Fruit fly (Drosophila melanogaster): ENCODE data around the gene SLIRP2.

The SLIRP2 gene

DNA sequence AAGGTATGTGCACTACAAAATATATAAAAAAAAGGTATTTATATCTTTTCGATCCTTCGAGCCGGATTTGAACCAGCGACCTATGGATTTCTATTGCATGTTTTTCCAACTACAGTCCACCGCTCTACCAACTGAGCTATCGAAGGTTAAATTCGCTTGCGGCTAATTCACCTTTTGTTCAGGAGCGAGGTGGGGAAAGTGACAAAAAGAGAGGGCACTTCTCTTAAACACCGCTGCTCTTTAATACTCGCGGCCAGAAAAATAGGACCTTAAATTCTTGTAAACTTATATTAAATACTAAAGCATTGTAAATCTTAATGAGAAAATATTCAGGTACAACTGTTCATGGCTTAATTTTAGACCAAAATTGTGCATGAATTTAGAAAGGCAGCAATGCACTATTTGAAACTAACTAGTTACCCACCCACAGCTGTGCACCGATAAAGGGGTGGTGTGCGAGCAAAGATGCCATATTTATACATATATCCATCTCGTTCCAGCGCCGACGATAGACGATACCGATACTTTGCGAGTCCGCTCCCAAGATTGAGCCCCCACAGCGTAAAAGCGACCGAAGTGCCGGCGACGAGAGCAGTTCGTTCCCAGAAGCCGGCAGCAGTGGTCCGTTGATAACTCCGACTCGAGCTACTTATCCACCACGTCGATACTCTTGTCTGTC is 18.3 kb downstream of the SLIRP2 start (continued):
- TF ChIP-seq B-H1 (GFP tag; IDR thresholded peaks at IDR 0.05) (peak; percentile 95), row (GFP tag; IDR thresholded peaks at IDR 0.05) (peak; percentile 97), Usf (GFP tag; optimal IDR thresholded peaks at IDR 0.05) (peak; percentile 96), CG11247 (GFP tag; IDR thresholded peaks at IDR 0.05) (peak; percentile 93), en (GFP tag; optimal IDR thresholded peaks at IDR 0.05) (peak; percentile 96), klu (GFP tag; IDR thresholded peaks at IDR 0.05) (peak; percentile 84), chn (GFP tag; optimal IDR thresholded peaks at IDR 0.05) (peak; percentile 98), CG3065 (GFP tag; optimal IDR thresholded peaks at IDR 0.05) (peak; percentile 86), Fer1 (GFP tag; optimal IDR thresholded peaks at IDR 0.05) (peak; percentile 99), Drgx (GFP tag; IDR thresholded peaks at IDR 0.05) (peak; percentile 98), gcm (GFP tag; optimal IDR thresholded peaks at IDR 0.05) (peak; percentile 99), fd3F (GFP tag; optimal IDR thresholded peaks at IDR 0.05) (peak; percentile 92), p53 (GFP tag; optimal IDR thresholded peaks at IDR 0.05) (peak; percentile 91), trh (GFP tag; optimal IDR thresholded peaks at IDR 0.05) (peak; percentile 95), CG11560 (tag; IDR thresholded peaks at IDR 0.05) (peak; percentile 84), Opbp (GFP tag; IDR thresholded peaks at IDR 0.05; ENCODE audit: partially characterized antibody) (peak; percentile 96), CG18011 (GFP tag; optimal IDR thresholded peaks at IDR 0.05) (peak; percentile 90), disco-r (GFP tag; optimal IDR thresholded peaks at IDR 0.05) (peak; percentile 95), CG6854 (GFP tag; optimal IDR thresholded peaks at IDR 0.05) (peak; percentile 98), dan (GFP tag; IDR thresholded peaks at IDR 0.05) (peak; percentile 87), gce (GFP tag; IDR thresholded peaks at IDR 0.05) (peak; percentile 96), vnd (GFP tag; IDR thresholded peaks at IDR 0.05; ENCODE audit: partially characterized antibody) (peak; percentile 37), Oaz (GFP tag; IDR thresholded peaks at IDR 0.05) (peak; percentile 88), her (GFP tag; optimal IDR thresholded peaks at IDR 0.05) (peak; percentile 95), CG42726 (GFP tag; IDR thresholded peaks at IDR 0.05; ENCODE audit: partially characterized antibody) (peak; percentile 84; the same call in 1 of the 2 replicates), sqz (GFP tag; optimal IDR thresholded peaks at IDR 0.05) (peak; percentile 95), CG6175 (GFP tag; IDR thresholded peaks at IDR 0.05) (peak; percentile 85), otp (GFP tag; IDR thresholded peaks at IDR 0.05) (peak; percentile 97), Rx (GFP tag; IDR thresholded peaks at IDR 0.05) (peak; percentile 96), CG13775 (GFP tag; optimal IDR thresholded peaks at IDR 0.05) (peak; percentile 98), CG1602 (GFP tag; optimal IDR thresholded peaks at IDR 0.05) (peak; percentile 96), CG7556 (GFP tag; optimal IDR thresholded peaks at IDR 0.05) (peak; percentile 98), CG33557 (GFP tag; optimal IDR thresholded peaks at IDR 0.05) (peak; percentile 94), Bgb (GFP tag; IDR thresholded peaks at IDR 0.05; ENCODE audit: partially characterized antibody) (peak; percentile 66), Hr51 (GFP tag; optimal IDR thresholded peaks at IDR 0.05) (peak; percentile 97 to 98), CG16813 (GFP tag; IDR thresholded peaks at IDR 0.05; ENCODE audit: partially characterized antibody) (peak; percentile 71), pita (GFP tag; optimal IDR thresholded peaks at IDR 0.05) (no peak), Lim3 (GFP tag; IDR thresholded peaks at IDR 0.05) (peak; percentile 84; the same call in 1 of the 2 replicates), luna (GFP tag; optimal IDR thresholded peaks at IDR 0.05) (peak; percentile 89), CG1529 (GFP tag; optimal IDR thresholded peaks at IDR 0.05) (peak; percentile 97), Vsx1 (GFP tag; optimal IDR thresholded peaks at IDR 0.05) (peak; percentile 96), CG14860 (GFP tag; IDR thresholded peaks at IDR 0.05; ENCODE audit: partially characterized antibody) (no peak; the same call in 1 of the 3 replicates), CG9797 (GFP tag; optimal IDR thresholded peaks at IDR 0.05) (peak; percentile 68), BEAF-32 (GFP tag; optimal IDR thresholded peaks at IDR 0.05) (peak; percentile 72), CG6654 (GFP tag; optimal IDR thresholded peaks at IDR 0.05) (peak; percentile 89), Pdp1 (GFP tag; optimal IDR thresholded peaks at IDR 0.05) (peak; percentile 94 to 97), CG30020 (tag; optimal IDR thresholded peaks at IDR 0.05) (peak; percentile 81), CG7928 (GFP tag; optimal IDR thresholded peaks at IDR 0.05) (peak; percentile 81), ftz-f1 (GFP tag; optimal IDR thresholded peaks at IDR 0.05) (peak; percentile 88)

Measured in whole organism, embryonic.